Fruit fly (Drosophila melanogaster) whole organism, embryonic: ENCODE results near the gene GstO2.

Experiments used
- CG11085 ChIP-seq: fragments of 200-800 bp; sonication (Bioruptor generic); IDR thresholded peaks from 2 replicates; pipeline ENCODE4 v1.3.6; 2022; ENCODE audit warnings: missing biosample characterization, missing genetic modification characterization
- CG1233 ChIP-seq: fragments of 200-800 bp; sonication (Bioruptor generic); optimal IDR thresholded peaks from 4 replicates; lab custom pipeline; 2018; ENCODE audit warnings: missing biosample characterization, mild to moderate bottlenecking, missing genetic modification characterization
- CG13775 ChIP-seq: fragments of 200-800 bp; sonication (Bioruptor generic); optimal IDR thresholded peaks from 3 replicates; lab custom pipeline; 2017; ENCODE audit warnings: missing biosample characterization, mild to moderate bottlenecking, missing genetic modification characterization
- CG15073 ChIP-seq: fragments of 200-800 bp; sonication (Bioruptor generic); optimal IDR thresholded peaks from 2 replicates; lab custom pipeline; 2016; ENCODE audit warnings: missing biosample characterization, missing genetic modification characterization
- CG15514 ChIP-seq: fragments of 200-800 bp; sonication (Bioruptor generic); optimal IDR thresholded peaks from 3 replicates; lab custom pipeline; 2017; ENCODE audit warnings: missing biosample characterization, missing genetic modification characterization, mild to moderate bottlenecking, moderate library complexity, missing genetic modification reagents
- CG18011 ChIP-seq: fragments of 200-800 bp; sonication (Bioruptor generic); optimal IDR thresholded peaks from 2 replicates; lab custom pipeline; 2017; ENCODE audit warnings: missing biosample characterization, missing genetic modification characterization, mild to moderate bottlenecking, moderate library complexity, missing genotype
- CG31441 ChIP-seq: fragments of 200-800 bp; sonication (Bioruptor generic); IDR thresholded peaks from 2 replicates; pipeline ENCODE4 v1.3.6; 2022; ENCODE audit warnings: missing biosample characterization, missing genetic modification characterization
- CG32772 ChIP-seq: fragments of 200-800 bp; sonication (Bioruptor generic); IDR thresholded peaks from 2 replicates; pipeline ENCODE4 v1.3.6; 2022; ENCODE audit warnings: missing biosample characterization, missing genetic modification characterization
- CG3281 ChIP-seq: fragments of 200-800 bp; sonication (Bioruptor generic); optimal IDR thresholded peaks from 3 replicates; lab custom pipeline; 2017; ENCODE audit warnings: missing biosample characterization, mild to moderate bottlenecking, missing genetic modification characterization
- CG4854 ChIP-seq: fragments of 200-800 bp; sonication (Bioruptor generic); optimal IDR thresholded peaks from 2 replicates; lab custom pipeline; 2016; ENCODE audit warnings: missing biosample characterization, missing genetic modification characterization, inconsistent platforms
- CG7271 ChIP-seq: fragments of 200-800 bp; sonication (Bioruptor generic); optimal IDR thresholded peaks from 2 replicates; lab custom pipeline; 2018; ENCODE audit warnings: missing biosample characterization, mild to moderate bottlenecking, missing genetic modification characterization, moderate library complexity
- CG7963 ChIP-seq: fragments of 200-800 bp; sonication (Bioruptor generic); IDR thresholded peaks from 3 replicates; pipeline ENCODE4 v1.3.6; 2022; ENCODE audit warnings: missing biosample characterization, missing genetic modification characterization; ENCODE audit not compliant: partially characterized antibody
- CG8388 ChIP-seq: fragments of 200-800 bp; sonication (Bioruptor generic); optimal IDR thresholded peaks from 2 replicates; lab custom pipeline; 2019; ENCODE audit warnings: missing biosample characterization, mild to moderate bottlenecking, missing genetic modification characterization, moderate library complexity
- CG9609 ChIP-seq: fragments of 200-800 bp; sonication (Bioruptor generic); optimal IDR thresholded peaks from 3 replicates; lab custom pipeline; 2016; ENCODE audit warnings: missing biosample characterization, missing genetic modification characterization
- CG9817 ChIP-seq: fragments of 200-800 bp; sonication (Bioruptor generic); optimal IDR thresholded peaks from 2 replicates; lab custom pipeline; 2018; ENCODE audit warnings: missing biosample characterization, mild to moderate bottlenecking, missing genetic modification characterization, moderate library complexity
- Dfd ChIP-seq, 2 experiments: fragments of >200 bp; optimal IDR thresholded peaks; 2 replicates each; lab custom pipeline; 2017; ENCODE audit warnings: missing biosample characterization in 2 of 2, missing genetic modification characterization in 2 of 2
- Dip3 ChIP-seq: fragments of 200-800 bp; sonication (Bioruptor generic); optimal IDR thresholded peaks from 3 replicates; lab custom pipeline; 2016; ENCODE audit warnings: missing biosample characterization, missing genetic modification characterization
- E2f1 ChIP-seq: fragments of 200-800 bp; sonication (Bioruptor generic); IDR thresholded peaks from 2 replicates; pipeline ENCODE4 v1.3.6; 2022; ENCODE audit warnings: missing biosample characterization, missing genetic modification characterization
- Fer1 ChIP-seq: fragments of 200-800 bp; sonication (Bioruptor generic); optimal IDR thresholded peaks from 2 replicates; lab custom pipeline; 2017; ENCODE audit warnings: missing biosample characterization, mild to moderate bottlenecking, missing genetic modification characterization
- GATAe ChIP-seq: fragments of 200-800 bp; sonication (Bioruptor generic); conservative IDR thresholded peaks from 2 replicates; pipeline ENCODE4 v1.3.6; 2022; ENCODE audit warnings: missing biosample characterization, missing genetic modification characterization
- Lhr ChIP-seq: fragments of 200-800 bp; sonication (Bioruptor generic); optimal IDR thresholded peaks from 3 replicates; lab custom pipeline; 2017; ENCODE audit warnings: mild to moderate bottlenecking, missing biosample characterization, missing genetic modification reagents, missing genetic modification characterization
- Max ChIP-seq: fragments of 200-800 bp; sonication (Bioruptor generic); optimal IDR thresholded peaks from 2 replicates; lab custom pipeline; 2016; ENCODE audit warnings: missing biosample characterization, mild to moderate bottlenecking, missing genetic modification characterization
- Meics ChIP-seq: fragments of 200-800 bp; sonication (Bioruptor generic); optimal IDR thresholded peaks from 2 replicates; lab custom pipeline; 2017; ENCODE audit warnings: missing biosample characterization, mild to moderate bottlenecking, missing genetic modification characterization
- Mrtf ChIP-seq: fragments of 200-800 bp; sonication (Bioruptor generic); IDR thresholded peaks from 3 replicates; pipeline ENCODE4 v1.3.6; 2022; ENCODE audit warnings: missing biosample characterization, missing genetic modification characterization
- NFAT ChIP-seq: fragments of 200-800 bp; sonication (Bioruptor generic); IDR thresholded peaks from 2 replicates; pipeline ENCODE4 v1.3.6; 2022; ENCODE audit warnings: missing biosample characterization, missing genetic modification characterization
- Oaz ChIP-seq: fragments of 200-800 bp; sonication (Bioruptor generic); IDR thresholded peaks from 2 replicates; pipeline ENCODE4 v1.3.6; 2022; ENCODE audit warnings: missing biosample characterization, missing genetic modification characterization
- Opbp ChIP-seq: fragments of 200-800 bp; sonication (Bioruptor generic); IDR thresholded peaks from 3 replicates; pipeline ENCODE4 v1.3.6; 2022; ENCODE audit warnings: missing biosample characterization, missing genetic modification characterization; ENCODE audit not compliant: partially characterized antibody
- YL-1 ChIP-seq: fragments of 200-800 bp; sonication (Bioruptor generic); optimal IDR thresholded peaks from 3 replicates; lab custom pipeline; 2017; ENCODE audit warnings: missing biosample characterization, mild to moderate bottlenecking, missing genetic modification characterization
- ara ChIP-seq: fragments of 200-800 bp; sonication (Bioruptor generic); IDR thresholded peaks from 2 replicates; pipeline ENCODE4 v1.3.6; 2022; ENCODE audit warnings: missing biosample characterization, missing genetic modification characterization
- az2 ChIP-seq: fragments of 200-800 bp; sonication (Bioruptor generic); optimal IDR thresholded peaks from 3 replicates; lab custom pipeline; 2016; ENCODE audit warnings: missing biosample characterization, missing genetic modification characterization
- cas ChIP-seq: fragments of 200-800 bp; sonication (Bioruptor generic); IDR thresholded peaks from 2 replicates; pipeline ENCODE4 v1.3.6; 2022; ENCODE audit warnings: missing biosample characterization, missing genetic modification characterization
- ci ChIP-seq: fragments of 200-800 bp; sonication (Bioruptor generic); IDR thresholded peaks from 3 replicates; pipeline ENCODE4 v1.3.6; 2022; ENCODE audit warnings: missing biosample characterization, missing genetic modification characterization
- da ChIP-seq: fragments of 200-800 bp; sonication (Bioruptor generic); optimal IDR thresholded peaks from 2 replicates; lab custom pipeline; 2016; ENCODE audit warnings: missing biosample characterization, missing genetic modification characterization
- dan ChIP-seq: fragments of 200-800 bp; sonication (Bioruptor generic); IDR thresholded peaks from 2 replicates; pipeline ENCODE4 v1.3.6; 2022; ENCODE audit warnings: missing biosample characterization, missing genetic modification characterization
- dati ChIP-seq: fragments of 200-800 bp; sonication (Bioruptor generic); IDR thresholded peaks from 2 replicates; pipeline ENCODE4 v1.3.6; 2022; ENCODE audit warnings: missing biosample characterization, missing genetic modification characterization
- fd102C ChIP-seq: fragments of 200-800 bp; sonication (Bioruptor generic); optimal IDR thresholded peaks from 2 replicates; lab custom pipeline; 2018; ENCODE audit warnings: missing biosample characterization, mild to moderate bottlenecking, missing genetic modification characterization, moderate library complexity
- gfzf ChIP-seq: fragments of 200-800 bp; sonication (Bioruptor generic); optimal IDR thresholded peaks from 2 replicates; lab custom pipeline; 2016; ENCODE audit warnings: missing biosample characterization, mild to moderate bottlenecking, missing genetic modification characterization, moderate library complexity
- gsb ChIP-seq: fragments of 200-800 bp; sonication (Bioruptor generic); IDR thresholded peaks from 2 replicates; pipeline ENCODE4 v1.3.6; 2022; ENCODE audit warnings: missing biosample characterization, missing genetic modification characterization
- klu ChIP-seq: fragments of 200-800 bp; sonication (Bioruptor generic); IDR thresholded peaks from 2 replicates; pipeline ENCODE4 v1.3.6; 2022; ENCODE audit warnings: missing biosample characterization, missing genetic modification characterization
- nau ChIP-seq: fragments of 200-800 bp; sonication (Bioruptor generic); optimal IDR thresholded peaks from 3 replicates; lab custom pipeline; 2017; ENCODE audit warnings: missing biosample characterization, mild to moderate bottlenecking, missing genetic modification characterization, missing genetic modification reagents
- onecut ChIP-seq: fragments of 200-800 bp; sonication (Bioruptor generic); IDR thresholded peaks from 2 replicates; pipeline ENCODE4 v1.3.6; 2022; ENCODE audit warnings: missing biosample characterization, missing genetic modification characterization
- pan ChIP-seq, 4 experiments: fragments of >200 bp in 3 of 4; fragments of 200-800 bp in 1 of 4; sonication (Bioruptor generic) in 1 of 4; optimal IDR thresholded peaks in 3 of 4; IDR thresholded peaks in 1 of 4; 2 replicates each; pipeline versions ENCODE4 v1.3.6 to Lab custom; 2017 to 2022; ENCODE audit warnings: missing biosample characterization in 2 of 4, missing genetic modification characterization in 2 of 4, mixed read lengths in 1 of 4
- pita ChIP-seq: fragments of 200-800 bp; sonication (Bioruptor generic); optimal IDR thresholded peaks from 2 replicates; lab custom pipeline; 2017; ENCODE audit warnings: missing biosample characterization, mild to moderate bottlenecking, missing genetic modification characterization
- pros ChIP-seq: fragments of 200-800 bp; sonication (Bioruptor generic); optimal IDR thresholded peaks from 3 replicates; lab custom pipeline; 2019; ENCODE audit warnings: missing biosample characterization, mild to moderate bottlenecking, missing genetic modification characterization, moderate library complexity
- psq ChIP-seq: fragments of 200-800 bp; sonication (Bioruptor generic); optimal IDR thresholded peaks from 2 replicates; lab custom pipeline; 2017; ENCODE audit warnings: missing biosample characterization, missing genetic modification characterization
- sna ChIP-seq: fragments of 200-800 bp; sonication (Bioruptor generic); IDR thresholded peaks from 2 replicates; pipeline ENCODE4 v1.3.6; 2022; ENCODE audit warnings: missing biosample characterization, missing genetic modification characterization; ENCODE audit not compliant: partially characterized antibody
- tll ChIP-seq, 2 experiments: fragments of 200-800 bp in 1 of 2; fragments of >200 bp in 1 of 2; sonication (Bioruptor generic) in 1 of 2; optimal IDR thresholded peaks; 2 replicates each; lab custom pipeline; 2017 to 2019; ENCODE audit warnings: missing biosample characterization in 2 of 2, missing genetic modification characterization in 2 of 2, mild to moderate bottlenecking in 1 of 2, moderate library complexity in 1 of 2
- ttk ChIP-seq: fragments of 200-800 bp; sonication (Bioruptor generic); IDR thresholded peaks from 2 replicates; pipeline ENCODE4 v2.1.2; 2022; ENCODE audit warnings: missing biosample characterization, missing genetic modification characterization
- twi ChIP-seq: fragments of 200-800 bp; optimal IDR thresholded peaks from 2 replicates; lab custom pipeline; 2019; ENCODE audit warnings: missing biosample characterization, mild to moderate bottlenecking, missing genetic modification characterization, moderate library complexity
- wdn ChIP-seq: fragments of 200-800 bp; sonication (Bioruptor generic); IDR thresholded peaks from 2 replicates; pipeline ENCODE4 v1.3.6; 2022; ENCODE audit warnings: missing biosample characterization, missing genetic modification characterization
- zf30C ChIP-seq: fragments of 200-800 bp; sonication (Bioruptor generic); optimal IDR thresholded peaks from 3 replicates; lab custom pipeline; 2018; ENCODE audit warnings: missing biosample characterization, mild to moderate bottlenecking, missing genetic modification characterization

The GstO2 gene

dm6 chr3L:8544710-8545109 is 21.4 kb upstream of the GstO2 start, which contains the start of gene rhea (continued):
- no peak for TF ChIP-seq Lhr (GFP tag; lab: Kevin White, UChicago)
- TF ChIP-seq CG7271 (tag; lab: Kevin White, UChicago), result no peak
- peak; percentile 61; the same call in 1 of the 2 replicates for TF ChIP-seq NFAT (GFP tag; lab: Robert Waterston, UW)
- TF ChIP-seq gsb (GFP tag; lab: Robert Waterston, UW), result no peak
- TF ChIP-seq pros (GFP tag; lab: Kevin White, UChicago), result no peak
- TF ChIP-seq Meics (GFP tag; lab: Kevin White, UChicago), result no peak
- peak; percentile 23 for TF ChIP-seq Fer1 (GFP tag; lab: Kevin White, UChicago)
- TF ChIP-seq CG9817 (tag; lab: Kevin White, UChicago), result no peak
- TF ChIP-seq da (GFP tag; lab: Kevin White, UChicago), result no peak
- no peak for TF ChIP-seq dan (GFP tag; lab: Robert Waterston, UW)
- peak; percentile 49 for TF ChIP-seq gfzf (GFP tag; lab: Kevin White, UChicago)
- TF ChIP-seq ci (GFP tag; lab: Robert Waterston, UW), result no peak
- peak; percentile 98 for TF ChIP-seq CG15514
- no peak for TF ChIP-seq CG11085 (GFP tag; lab: Robert Waterston, UW)
- peak; percentile 29; the same call in 1 of the 2 replicates for TF ChIP-seq CG31441 (GFP tag; lab: Robert Waterston, UW)
- no peak for TF ChIP-seq CG18011 (GFP tag; lab: Kevin White, UChicago)
- TF ChIP-seq Mrtf (GFP tag; lab: Robert Waterston, UW), result no peak
- no peak for TF ChIP-seq nau (GFP tag; lab: Kevin White, UChicago)
- peak; percentile 67; the same call in 1 of the 2 replicates for TF ChIP-seq sna (GFP tag; lab: Robert Waterston, UW)
- TF ChIP-seq ttk, result no peak
- peak; percentile 80; the same call in 1 of the 3 replicates for TF ChIP-seq Opbp (GFP tag; lab: Robert Waterston, UW)
- TF ChIP-seq CG4854 (GFP tag; lab: Kevin White, UChicago), result no peak
- no peak for TF ChIP-seq CG8388 (GFP tag; lab: Kevin White, UChicago)
- peak; percentile 37 for TF ChIP-seq CG13775 (GFP tag; lab: Kevin White, UChicago)
- TF ChIP-seq Dip3 (GFP tag; lab: Kevin White, UChicago), result no peak
- TF ChIP-seq GATAe (GFP tag; lab: Robert Waterston, UW), result no peak
- no peak for TF ChIP-seq CG32772 (GFP tag; lab: Robert Waterston, UW)
- no peak for TF ChIP-seq CG1233 (GFP tag; lab: Kevin White, UChicago)
- TF ChIP-seq tll (GFP tag; optimal IDR thresholded peaks at IDR 0.05; lab: Kevin White, UChicago), result no peak
- no peak for TF ChIP-seq Max
- TF ChIP-seq dati (GFP tag; lab: Robert Waterston, UW), result no peak
- TF ChIP-seq zf30C, result no peak
- no peak for TF ChIP-seq ara (GFP tag; lab: Robert Waterston, UW)
- TF ChIP-seq YL-1 (GFP tag; lab: Kevin White, UChicago), result peak; percentile 31
- TF ChIP-seq fd102C (GFP tag; lab: Kevin White, UChicago), result no peak
- no peak for TF ChIP-seq pita (GFP tag; lab: Kevin White, UChicago)
- TF ChIP-seq E2f1 (GFP tag; lab: Robert Waterston, UW), result no peak
- TF ChIP-seq wdn (GFP tag; lab: Robert Waterston, UW), result no peak
- TF ChIP-seq onecut (GFP tag; lab: Robert Waterston, UW), result no peak
- TF ChIP-seq twi, result no peak
- no peak for TF ChIP-seq Oaz (GFP tag; lab: Robert Waterston, UW)
- TF ChIP-seq psq (GFP tag; lab: Kevin White, UChicago), result no peak
- TF ChIP-seq CG15073 (GFP tag; lab: Kevin White, UChicago), result no peak
- no peak for TF ChIP-seq CG3281 (GFP tag; lab: Kevin White, UChicago)
- TF ChIP-seq Dfd (GFP tag; optimal IDR thresholded peaks at IDR 0.05; lab: Kevin White, UChicago), result no peak
- TF ChIP-seq pan (optimal IDR thresholded peaks at IDR 0.05; lab: Kevin White, UChicago), result no peak
- no peak for TF ChIP-seq pan (GFP tag; optimal IDR thresholded peaks at IDR 0.05 in 1 of 2, IDR thresholded peaks at IDR 0.05 in 1 of 2)
- TF ChIP-seq klu (GFP tag; lab: Robert Waterston, UW), result no peak
- no peak for TF ChIP-seq CG9609
- no peak for TF ChIP-seq cas (GFP tag; lab: Robert Waterston, UW)
- TF ChIP-seq CG7963, result peak; percentile 35; the same call in 1 of the 3 replicates
- TF ChIP-seq az2 (GFP tag; lab: Kevin White, UChicago), result peak; percentile 18
